Worm (Caenorhabditis elegans): ENCODE measurements around the gene C16A3.2.

The C16A3.2 gene

DNA sequence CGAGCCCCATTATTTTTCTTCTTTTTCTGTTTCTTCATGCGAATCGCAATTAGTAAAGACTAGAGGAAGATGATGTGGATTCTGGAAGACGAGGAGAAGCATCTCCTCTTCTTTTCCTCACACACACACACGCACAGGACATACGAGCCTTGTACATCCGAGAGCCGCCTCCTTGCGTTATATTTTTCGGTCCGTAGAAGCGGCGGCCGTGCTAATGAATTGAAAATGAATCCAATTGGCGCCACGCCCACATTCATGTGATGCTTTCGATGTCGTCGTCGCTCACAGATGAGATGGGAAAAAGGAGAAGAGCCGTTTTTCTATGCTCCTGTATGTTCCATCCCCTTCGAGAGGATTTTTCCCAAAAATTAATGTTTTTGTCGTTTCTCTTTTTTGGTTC lies 38.2 kb upstream of the C16A3.2 start:
- TF ChIP-seq lsy-2 (tag; optimal IDR thresholded peaks at IDR 0.05), result no peak
- TF ChIP-seq flh-1 (GFP tag; optimal IDR thresholded peaks at IDR 0.05), result no peak
- no peak for TF ChIP-seq bed-3 (GFP tag; optimal IDR thresholded peaks at IDR 0.05)
- no peak for TF ChIP-seq mep-1 (tag; optimal IDR thresholded peaks at IDR 0.05)
- no peak for TF ChIP-seq elt-3 (tag; optimal IDR thresholded peaks at IDR 0.05)
- TF ChIP-seq sem-2 (GFP tag; optimal IDR thresholded peaks at IDR 0.05), result no peak
- no peak for TF ChIP-seq pha-4 (tag; optimal IDR thresholded peaks at IDR 0.05)
- no peak for TF ChIP-seq tbx-8 (GFP tag; optimal IDR thresholded peaks at IDR 0.05)
- no peak for TF ChIP-seq snpc-4 (tag; optimal IDR thresholded peaks at IDR 0.05)
- no peak for TF ChIP-seq zip-8 (tag; optimal IDR thresholded peaks at IDR 0.05)
- TF ChIP-seq hlh-1 (tag; optimal IDR thresholded peaks at IDR 0.05), result no peak
- TF ChIP-seq nhr-28 (tag; optimal IDR thresholded peaks at IDR 0.05), result no peak
- no peak for TF ChIP-seq ceh-43 (GFP tag; optimal IDR thresholded peaks at IDR 0.05)

DNA sequence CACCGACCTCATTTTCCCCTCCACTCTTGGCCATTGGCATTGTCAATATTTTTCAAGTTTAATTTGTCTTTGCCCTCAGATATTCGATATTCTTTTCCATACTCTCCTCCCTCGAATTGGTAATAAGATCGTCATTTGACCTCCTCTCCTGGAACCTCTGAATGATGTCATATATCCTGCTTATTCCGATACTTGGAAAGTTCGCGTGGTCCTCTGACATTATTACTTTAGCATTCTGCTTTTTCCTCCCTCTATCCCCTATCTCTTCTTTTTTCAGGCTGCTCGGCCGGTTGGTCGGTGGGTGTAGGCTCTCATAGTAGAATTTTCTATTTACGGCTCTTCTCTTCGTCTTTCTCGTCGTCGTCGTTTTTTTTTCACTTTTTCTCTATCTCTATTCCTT lies 37.2 kb upstream of the C16A3.2 start:
- no peak for TF ChIP-seq bed-3 (GFP tag; optimal IDR thresholded peaks at IDR 0.05)
- no peak for TF ChIP-seq elt-1 (tag; optimal IDR thresholded peaks at IDR 0.05; ENCODE audit: borderline replicate concordance, insufficient read depth)
- no peak for TF ChIP-seq zip-8 (tag; optimal IDR thresholded peaks at IDR 0.05)
- no peak for TF ChIP-seq ces-1 (GFP tag; optimal IDR thresholded peaks at IDR 0.05)
- no peak for TF ChIP-seq blmp-1 (tag; optimal IDR thresholded peaks at IDR 0.05)
- no peak for TF ChIP-seq pha-4 (tag; optimal IDR thresholded peaks at IDR 0.05)
- no peak for TF ChIP-seq sptf-1 (tag; optimal IDR thresholded peaks at IDR 0.05)

DNA sequence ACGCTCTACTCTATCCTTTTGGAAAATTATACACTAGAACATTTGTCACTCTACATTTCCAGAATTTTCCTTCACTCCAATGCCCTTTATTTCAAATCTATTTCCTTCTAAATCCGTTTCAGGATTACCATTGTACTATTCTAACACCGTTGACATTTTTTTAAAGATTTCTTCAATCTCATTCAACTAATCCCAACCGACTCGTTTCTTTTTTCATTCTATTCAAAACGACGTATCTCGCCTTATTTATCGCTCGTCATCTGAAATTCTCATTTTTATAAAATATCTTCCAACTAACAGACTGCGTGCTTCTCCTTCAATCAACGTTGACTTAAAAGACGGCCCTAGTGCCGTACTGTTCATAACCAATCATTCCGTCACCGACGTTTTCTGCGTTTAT lies 36.5 kb upstream of the C16A3.2 start, which contains the start of gene akap-1:
Gene akap-1 (plus strand): TSS at position 301 of the 400 bp plus-strand sequence.
- no peak for TF ChIP-seq blmp-1 (tag; optimal IDR thresholded peaks at IDR 0.05)
- no peak for TF ChIP-seq unc-62 (GFP tag; optimal IDR thresholded peaks at IDR 0.05)
- no peak for TF ChIP-seq lin-13 (tag; optimal IDR thresholded peaks at IDR 0.05)
- no peak for TF ChIP-seq hlh-1 (tag; optimal IDR thresholded peaks at IDR 0.05)
- TF ChIP-seq tbx-8 (GFP tag; optimal IDR thresholded peaks at IDR 0.05), result no peak
- TF ChIP-seq lsy-2 (tag; optimal IDR thresholded peaks at IDR 0.05), result no peak

DNA sequence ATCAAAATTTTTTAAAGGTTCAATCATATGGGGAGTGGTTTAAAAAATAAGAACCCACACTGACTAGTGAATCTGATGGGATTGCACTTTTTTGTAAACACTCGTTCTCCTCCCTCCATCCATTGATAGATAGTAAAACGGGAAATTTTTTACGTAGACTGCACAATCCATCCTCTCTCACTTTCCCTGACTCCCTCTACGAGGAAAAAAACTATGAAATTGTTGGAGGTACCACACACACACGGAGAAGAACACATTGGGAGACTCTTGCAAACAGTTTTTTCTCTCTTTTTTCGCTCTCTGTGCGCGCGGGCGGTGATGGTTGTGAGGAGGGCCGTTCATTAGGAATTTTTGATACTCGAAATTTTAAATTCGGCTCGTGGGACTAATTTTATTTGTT lies 34.3 kb upstream of the C16A3.2 start:
- TF ChIP-seq ham-2 (GFP tag; optimal IDR thresholded peaks at IDR 0.05) (no peak), unc-62 (GFP tag; optimal IDR thresholded peaks at IDR 0.05) (no peak), ztf-11 (tag; optimal IDR thresholded peaks at IDR 0.05) (no peak), lsy-2 (tag; optimal IDR thresholded peaks at IDR 0.05) (no peak), nhr-237 (tag; optimal IDR thresholded peaks at IDR 0.05) (no peak), snpc-4 (tag; optimal IDR thresholded peaks at IDR 0.05) (no peak), blmp-1 (tag; optimal IDR thresholded peaks at IDR 0.05) (no peak), nhr-76 (tag; optimal IDR thresholded peaks at IDR 0.05) (no peak), nhr-2 (tag; optimal IDR thresholded peaks at IDR 0.05) (no peak), mls-2 (tag; optimal IDR thresholded peaks at IDR 0.05) (no peak), nhr-28 (tag; optimal IDR thresholded peaks at IDR 0.05) (no peak), cnd-1 (tag; optimal IDR thresholded peaks at IDR 0.05) (no peak), elt-3 (tag; optimal IDR thresholded peaks at IDR 0.05) (no peak), unc-39 (tag; optimal IDR thresholded peaks at IDR 0.05) (no peak), mab-5 (tag; optimal IDR thresholded peaks at IDR 0.05) (no peak), nhr-12 (tag; optimal IDR thresholded peaks at IDR 0.05) (no peak), unc-120 (tag; optimal IDR thresholded peaks at IDR 0.05; ENCODE audit: poor library complexity, severe bottlenecking) (no peak), bed-3 (GFP tag; optimal IDR thresholded peaks at IDR 0.05) (no peak), M03D4.4 (tag; optimal IDR thresholded peaks at IDR 0.05) (no peak), ces-1 (GFP tag; optimal IDR thresholded peaks at IDR 0.05) (no peak)

DNA sequence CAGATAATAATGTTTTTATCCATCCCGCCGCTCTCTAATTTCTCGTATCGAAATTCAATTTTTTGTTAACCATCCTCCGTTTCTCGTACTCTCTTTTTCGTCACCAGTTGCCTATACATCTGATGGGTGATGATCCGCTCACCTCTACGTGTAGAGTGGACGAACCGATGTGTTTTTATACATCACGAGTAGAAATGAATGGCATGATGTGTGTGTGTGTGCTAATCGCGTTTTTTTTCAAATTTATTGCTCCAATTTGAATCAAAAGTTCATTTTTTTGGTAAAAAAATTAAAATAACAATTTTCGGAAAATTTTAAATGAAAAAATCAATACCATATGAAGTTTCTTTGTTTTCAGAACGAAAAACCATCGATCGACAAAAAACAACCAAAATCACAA lies 33.6 kb upstream of the C16A3.2 start:
- TF ChIP-seq ceh-43 (GFP tag; optimal IDR thresholded peaks at IDR 0.05), result no peak
- no peak for TF ChIP-seq flh-1 (GFP tag; optimal IDR thresholded peaks at IDR 0.05)
- TF ChIP-seq cnd-1 (tag; optimal IDR thresholded peaks at IDR 0.05), result no peak
- no peak for TF ChIP-seq lin-32 (GFP tag; optimal IDR thresholded peaks at IDR 0.05)
- TF ChIP-seq bed-3 (GFP tag; optimal IDR thresholded peaks at IDR 0.05), result no peak
- TF ChIP-seq lin-13 (tag; optimal IDR thresholded peaks at IDR 0.05), result no peak
- TF ChIP-seq drap-1 (GFP tag; optimal IDR thresholded peaks at IDR 0.05), result no peak
- no peak for TF ChIP-seq mab-5 (tag; optimal IDR thresholded peaks at IDR 0.05)
- TF ChIP-seq mep-1 (tag; optimal IDR thresholded peaks at IDR 0.05), result no peak
- no peak for TF ChIP-seq nhr-2 (tag; optimal IDR thresholded peaks at IDR 0.05)
- no peak for TF ChIP-seq nhr-12 (tag; optimal IDR thresholded peaks at IDR 0.05)
- TF ChIP-seq zip-8 (tag; optimal IDR thresholded peaks at IDR 0.05), result no peak
- no peak for TF ChIP-seq elt-1 (tag; optimal IDR thresholded peaks at IDR 0.05; ENCODE audit: borderline replicate concordance, insufficient read depth)
- no peak for TF ChIP-seq M03D4.4 (tag; optimal IDR thresholded peaks at IDR 0.05)
- TF ChIP-seq lsy-2 (tag; optimal IDR thresholded peaks at IDR 0.05), result no peak
